Worm (Caenorhabditis elegans) whole organism, L4 larva: Measurements from ENCODE around the gene C39B10.3.

Experiments
- ama-1 ChIP-seq: fragments of 150-350 bp; optimal IDR thresholded peaks from 2 replicates; lab custom pipeline; 2014; ENCODE audit warnings: inconsistent platforms, mixed read lengths
- fkh-10 ChIP-seq: fragments of 150-350 bp; optimal IDR thresholded peaks from 2 replicates; lab custom pipeline; 2014; ENCODE audit warnings: missing biosample characterization, missing genetic modification reagents, missing genetic modification characterization
- jun-1 ChIP-seq: fragments of 150-350 bp; optimal IDR thresholded peaks from 2 replicates; lab custom pipeline; 2014; ENCODE audit warnings: missing biosample characterization, missing genetic modification reagents, missing genetic modification characterization
- nhr-11 ChIP-seq: fragments of 150-350 bp; optimal IDR thresholded peaks from 2 replicates; lab custom pipeline; 2014; ENCODE audit warnings: missing biosample characterization, missing genetic modification characterization

DNA sequence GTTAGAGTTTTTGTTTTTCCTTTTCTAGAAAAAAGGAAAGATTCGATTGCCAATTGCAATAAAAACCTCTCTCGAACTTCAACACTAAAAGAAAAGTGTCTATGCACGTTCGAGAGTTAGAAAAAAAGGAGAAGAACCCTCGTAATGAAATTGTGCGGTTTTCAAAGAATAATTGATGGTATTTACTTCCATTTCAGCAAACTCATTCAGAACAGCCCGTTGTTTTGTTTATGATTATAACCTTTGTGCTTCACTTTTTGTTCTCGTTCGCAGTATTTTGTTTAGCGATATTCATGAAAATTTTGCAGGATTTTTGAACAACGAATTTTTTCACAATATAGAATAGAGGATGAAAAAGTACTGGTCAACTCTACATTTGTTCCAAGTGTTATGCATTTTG lies 10.0 kb downstream of the C39B10.3 start, which contains the start of gene lgc-41:
- TF ChIP-seq ama-1 (lab: Kevin White, UChicago) (no peak), fkh-10 (GFP tag; lab: Kevin White, UChicago) (no peak), nhr-11 (no peak), jun-1 (tag; lab: Kevin White, UChicago) (no peak)
